Fruit fly (Drosophila melanogaster) whole organism, adult: ENCODE data around the gene ND-B14.5A.

Experiments used
- CG11617 ChIP-seq: fragments of 200-800 bp; sonication (Bioruptor generic); optimal IDR thresholded peaks from 2 replicates; lab custom pipeline; 2017; ENCODE audit warnings: mild to moderate bottlenecking, missing biosample characterization, missing genetic modification reagents, missing genetic modification characterization
- CG12768 ChIP-seq: fragments of 200-800 bp; sonication (Bioruptor generic); optimal IDR thresholded peaks from 2 replicates; lab custom pipeline; 2017; ENCODE audit warnings: missing biosample characterization, missing genetic modification characterization, mild to moderate bottlenecking, moderate library complexity, missing genetic modification reagents
- CG14711 ChIP-seq: fragments of 200-800 bp; sonication (Bioruptor generic); optimal IDR thresholded peaks from 2 replicates; lab custom pipeline; 2018; ENCODE audit warnings: missing biosample characterization, mild to moderate bottlenecking, missing genetic modification characterization, moderate library complexity
- CG1620 ChIP-seq: fragments of 200-800 bp; sonication (Bioruptor generic); optimal IDR thresholded peaks from 2 replicates; lab custom pipeline; 2016; ENCODE audit warnings: missing biosample characterization, missing genetic modification characterization
- CG33017 ChIP-seq: fragments of 200-800 bp; sonication (Bioruptor generic); optimal IDR thresholded peaks from 2 replicates; lab custom pipeline; 2018; ENCODE audit warnings: missing biosample characterization, mild to moderate bottlenecking, missing genetic modification characterization, moderate library complexity
- CG5204 ChIP-seq: fragments of 200-800 bp; sonication (Bioruptor generic); optimal IDR thresholded peaks from 2 replicates; lab custom pipeline; 2016; ENCODE audit warnings: missing biosample characterization, missing genetic modification characterization
- CG7045 ChIP-seq: fragments of 200-800 bp; sonication (Bioruptor generic); optimal IDR thresholded peaks from 2 replicates; lab custom pipeline; 2017; ENCODE audit warnings: missing biosample characterization, mild to moderate bottlenecking, missing genetic modification characterization
- CG7101 ChIP-seq: fragments of 200-800 bp; sonication (Bioruptor generic); optimal IDR thresholded peaks from 2 replicates; lab custom pipeline; 2018; ENCODE audit warnings: missing biosample characterization, mild to moderate bottlenecking, missing genetic modification characterization, moderate library complexity
- Clk ChIP-seq: fragments of 200-800 bp; sonication (Bioruptor generic); optimal IDR thresholded peaks from 2 replicates; lab custom pipeline; 2017; ENCODE audit warnings: missing biosample characterization, missing genetic modification characterization
- Crg-1 ChIP-seq: fragments of 200-800 bp; sonication (Bioruptor generic); optimal IDR thresholded peaks from 2 replicates; lab custom pipeline; 2016; ENCODE audit warnings: missing biosample characterization, missing genetic modification characterization
- Hr96 ChIP-seq: fragments of 200-800 bp; sonication (Bioruptor generic); optimal IDR thresholded peaks from 2 replicates; lab custom pipeline; 2016; ENCODE audit warnings: missing biosample characterization, missing genetic modification characterization
- Mnt ChIP-seq: fragments of 200-800 bp; sonication (Bioruptor generic); optimal IDR thresholded peaks from 2 replicates; lab custom pipeline; 2016; ENCODE audit warnings: missing biosample characterization, mild to moderate bottlenecking, missing genetic modification characterization
- bab1 ChIP-seq: fragments of 200-800 bp; sonication (Bioruptor generic); optimal IDR thresholded peaks from 3 replicates; lab custom pipeline; 2019; ENCODE audit warnings: missing biosample characterization, mild to moderate bottlenecking, missing genetic modification characterization, moderate library complexity
- cic ChIP-seq: fragments of 200-800 bp; sonication (Bioruptor generic); optimal IDR thresholded peaks from 2 replicates; lab custom pipeline; 2017; ENCODE audit warnings: missing biosample characterization, mild to moderate bottlenecking, missing genetic modification characterization, moderate library complexity
- cnc ChIP-seq, 2 experiments: fragments of >200 bp; optimal IDR thresholded peaks; 2 replicates each; lab custom pipeline; 2017
- kay ChIP-seq: fragments of 200-800 bp; sonication (Bioruptor generic); peaks from one replicate; lab custom pipeline; 2016; ENCODE audit warnings: missing biosample characterization, missing genetic modification characterization, borderline replicate concordance
- ovo ChIP-seq: fragments of 200-800 bp; sonication (Bioruptor generic); optimal IDR thresholded peaks from 2 replicates; lab custom pipeline; 2016; ENCODE audit warnings: missing biosample characterization, missing genetic modification characterization
- pad ChIP-seq: fragments of 200-800 bp; sonication (Bioruptor generic); optimal IDR thresholded peaks from 3 replicates; lab custom pipeline; 2017; ENCODE audit warnings: missing biosample characterization, missing genetic modification characterization, mild to moderate bottlenecking, moderate library complexity, missing genetic modification reagents
- tj ChIP-seq: fragments of 200-800 bp; sonication (Bioruptor generic); optimal IDR thresholded peaks from 3 replicates; lab custom pipeline; 2017; ENCODE audit warnings: missing biosample characterization, mild to moderate bottlenecking, missing genetic modification characterization, moderate library complexity
- toe ChIP-seq: fragments of 200-800 bp; sonication (Bioruptor generic); optimal IDR thresholded peaks from 2 replicates; lab custom pipeline; 2016; ENCODE audit warnings: missing biosample characterization, missing genetic modification characterization

The ND-B14.5A gene

DNA sequence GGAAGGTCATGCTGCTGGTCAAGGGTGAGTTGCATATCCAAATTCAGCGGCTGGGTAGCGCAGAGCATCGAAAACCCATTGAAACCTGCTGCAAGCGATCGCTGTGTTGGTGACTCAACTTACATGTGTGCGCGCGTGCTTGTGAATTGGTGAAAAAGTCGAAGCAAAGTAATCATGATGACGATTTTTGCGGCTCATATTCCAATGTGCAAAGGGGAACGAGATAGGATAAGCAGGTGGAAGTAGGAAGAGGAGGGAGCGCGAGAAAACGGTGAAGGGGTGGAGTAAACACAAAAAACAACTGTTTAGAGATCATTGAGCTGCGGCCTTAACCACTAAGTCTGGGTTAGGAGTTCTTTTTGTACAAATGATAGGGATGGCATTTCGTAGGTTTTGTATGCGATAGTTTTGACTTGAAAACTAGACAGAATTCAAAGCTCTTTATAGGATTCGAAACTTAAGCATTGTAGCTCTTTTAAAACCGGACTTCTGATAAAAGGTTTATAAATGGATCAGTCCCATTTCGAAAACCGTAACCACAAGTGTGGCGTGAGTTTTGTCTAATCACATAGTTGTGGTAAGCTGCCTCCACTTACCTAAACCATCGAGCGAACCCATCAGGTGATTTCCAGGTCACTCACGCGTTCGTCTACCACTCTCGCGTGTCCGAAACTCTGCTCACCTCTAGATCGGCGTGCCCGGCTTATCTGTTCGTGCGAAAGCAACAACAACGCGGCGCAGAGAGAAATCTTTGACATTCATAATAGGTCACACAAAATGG is 26.4 kb upstream of the ND-B14.5A start:
- TF ChIP-seq CG33017, result no peak
- peak; percentile 94 for TF ChIP-seq pad
- peak; percentile 5 for TF ChIP-seq CG12768 (GFP tag; lab: Kevin White, UChicago)
- TF ChIP-seq CG11617 (GFP tag; lab: Kevin White, UChicago), result peak; percentile 78
- TF ChIP-seq toe (GFP tag; lab: Kevin White, UChicago), result peak; percentile 39
- TF ChIP-seq Clk (GFP tag; lab: Kevin White, UChicago), result no peak
- peak; percentile 80 for TF ChIP-seq kay (GFP tag; lab: Kevin White, UChicago)
- peak; percentile 61 for TF ChIP-seq CG5204
- TF ChIP-seq CG7045 (GFP tag; lab: Kevin White, UChicago), result peak; percentile 1
- no peak for TF ChIP-seq CG14711
- no peak for TF ChIP-seq Hr96 (GFP tag; lab: Kevin White, UChicago)
- peak; percentile 59 for TF ChIP-seq Mnt
- TF ChIP-seq cnc (optimal IDR thresholded peaks at IDR 0.05; lab: Kevin White, UChicago), result no peak
- TF ChIP-seq CG7101 (tag; lab: Kevin White, UChicago), result peak; percentile 69
- peak; percentile 68 for TF ChIP-seq Crg-1 (GFP tag; lab: Kevin White, UChicago)
- TF ChIP-seq CG1620 (GFP tag; lab: Kevin White, UChicago), result peak; percentile 77
- TF ChIP-seq ovo (GFP tag; lab: Kevin White, UChicago), result peak; percentile 32
- peak; percentile 79 for TF ChIP-seq bab1 (GFP tag; lab: Kevin White, UChicago)
- no peak for TF ChIP-seq cic (GFP tag; lab: Kevin White, UChicago)
- peak; percentile 38 for TF ChIP-seq tj (GFP tag; lab: Kevin White, UChicago)

dm6 chrX:2146574-2146973 is 25.8 kb upstream of the ND-B14.5A start:
- peak; percentile 45 for TF ChIP-seq cic (GFP tag; lab: Kevin White, UChicago)
- TF ChIP-seq CG33017, result no peak

DNA sequence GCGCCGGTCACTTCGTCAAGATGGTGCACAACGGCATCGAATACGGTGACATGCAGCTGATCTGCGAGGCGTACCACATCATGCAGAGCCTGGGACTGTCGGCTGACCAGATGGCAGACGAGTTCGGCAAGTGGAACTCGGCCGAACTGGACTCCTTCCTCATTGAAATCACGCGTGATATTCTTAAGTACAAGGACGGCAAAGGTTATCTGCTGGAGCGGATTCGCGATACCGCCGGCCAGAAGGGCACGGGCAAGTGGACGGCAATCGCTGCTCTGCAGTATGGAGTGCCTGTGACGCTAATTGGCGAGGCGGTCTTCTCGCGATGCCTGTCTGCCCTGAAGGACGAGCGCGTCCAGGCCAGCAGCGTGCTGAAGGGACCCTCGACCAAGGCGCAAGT is 24.9 kb upstream of the ND-B14.5A start:
- TF ChIP-seq pad (no peak), tj (GFP tag; lab: Kevin White, UChicago) (no peak)

DNA sequence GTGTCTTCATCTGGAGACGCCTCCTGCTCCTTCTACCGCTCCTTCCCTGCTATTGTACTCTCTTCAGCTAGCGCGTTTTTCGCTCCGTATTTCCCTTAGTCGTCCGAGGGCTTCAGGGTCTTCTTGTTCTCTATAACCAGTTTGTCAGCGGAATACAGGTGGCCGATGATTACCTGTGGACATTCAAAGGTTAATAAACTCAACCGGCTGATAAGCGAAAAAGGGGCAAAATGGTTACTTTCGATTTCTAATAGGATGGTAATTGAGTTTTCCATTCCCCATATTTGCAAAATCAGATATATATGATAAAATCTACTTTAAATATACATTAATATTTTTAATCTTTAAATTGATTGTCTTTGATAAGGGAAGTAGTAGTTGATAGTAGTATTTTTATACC is 23.7 kb upstream of the ND-B14.5A start:
- TF ChIP-seq cnc (optimal IDR thresholded peaks at IDR 0.05; lab: Kevin White, UChicago) (no peak), bab1 (GFP tag; lab: Kevin White, UChicago) (no peak), tj (GFP tag; lab: Kevin White, UChicago) (no peak)

DNA sequence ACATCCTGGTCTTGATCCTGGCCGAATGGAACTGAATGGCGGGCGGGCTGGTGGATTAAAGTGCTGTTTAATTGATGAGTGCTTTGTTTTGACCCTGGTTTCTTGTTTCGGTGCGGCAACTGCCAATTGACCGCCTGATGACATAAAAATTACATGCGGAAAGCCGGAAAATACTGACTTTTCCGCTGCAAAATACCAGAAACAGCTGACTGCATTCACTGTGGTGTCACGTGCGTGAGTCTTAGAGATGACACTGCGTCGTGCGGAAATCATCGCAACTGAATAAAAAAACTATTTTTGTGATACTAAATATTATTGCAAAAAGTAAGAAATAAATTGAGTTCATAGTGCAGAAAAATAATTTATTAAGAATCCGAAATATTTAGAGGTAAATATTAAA is 22.8 kb upstream of the ND-B14.5A start, which contains the start of gene bcn92:
TSS of gene bcn92 (minus strand) at position 170 of the 400 bp plus-strand sequence.
- peak; percentile 42 for TF ChIP-seq toe (GFP tag; lab: Kevin White, UChicago)
- peak; percentile 55 for TF ChIP-seq CG1620 (GFP tag; lab: Kevin White, UChicago)
- no peak for TF ChIP-seq cic (GFP tag; lab: Kevin White, UChicago)
- peak; percentile 17 for TF ChIP-seq tj (GFP tag; lab: Kevin White, UChicago)
- TF ChIP-seq CG7045 (GFP tag; lab: Kevin White, UChicago), result no peak
- no peak for TF ChIP-seq CG12768 (GFP tag; lab: Kevin White, UChicago)
- no peak for TF ChIP-seq CG5204
- TF ChIP-seq CG14711, result peak; percentile 53
- TF ChIP-seq cnc (optimal IDR thresholded peaks at IDR 0.05; lab: Kevin White, UChicago), result no peak
- TF ChIP-seq Hr96 (GFP tag; lab: Kevin White, UChicago), result no peak
- peak; percentile 44 for TF ChIP-seq CG7101 (tag; lab: Kevin White, UChicago)
- TF ChIP-seq Mnt, result peak; percentile 92
- peak; percentile 48 for TF ChIP-seq CG11617 (GFP tag; lab: Kevin White, UChicago)
- no peak for TF ChIP-seq Clk (GFP tag; lab: Kevin White, UChicago)
- no peak for TF ChIP-seq kay (GFP tag; lab: Kevin White, UChicago)
- TF ChIP-seq Crg-1 (GFP tag; lab: Kevin White, UChicago), result peak; percentile 30
- TF ChIP-seq bab1 (GFP tag; lab: Kevin White, UChicago), result peak; percentile 57
- TF ChIP-seq ovo (GFP tag; lab: Kevin White, UChicago), result peak; percentile 10
- no peak for TF ChIP-seq pad
- TF ChIP-seq CG33017, result no peak

DNA sequence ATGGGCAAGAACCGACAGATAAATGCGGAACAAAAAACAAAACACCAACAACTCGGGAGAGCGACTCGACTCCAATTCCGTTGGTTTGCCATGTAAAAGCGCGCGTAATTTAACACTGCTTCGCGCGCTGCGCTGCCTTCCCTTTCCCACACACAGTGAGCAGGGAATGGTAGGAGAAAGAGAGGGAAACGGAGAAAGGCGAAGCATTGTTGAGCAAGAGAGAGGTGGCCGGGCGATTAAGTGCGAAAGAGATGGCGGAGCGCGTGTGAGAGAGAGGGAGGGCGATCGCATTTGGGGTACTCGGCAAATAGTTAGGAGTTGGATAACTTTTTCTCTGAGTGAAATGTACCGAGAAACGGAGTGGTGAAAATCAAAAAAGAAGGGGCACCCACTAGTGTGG is 16.5 kb upstream of the ND-B14.5A start:
- peak; percentile 62 for TF ChIP-seq tj (GFP tag; lab: Kevin White, UChicago)
- no peak for TF ChIP-seq CG1620 (GFP tag; lab: Kevin White, UChicago)
- TF ChIP-seq bab1 (GFP tag; lab: Kevin White, UChicago), result no peak
- TF ChIP-seq CG11617 (GFP tag; lab: Kevin White, UChicago), result no peak
- no peak for TF ChIP-seq cnc (optimal IDR thresholded peaks at IDR 0.05; lab: Kevin White, UChicago)
- no peak for TF ChIP-seq ovo (GFP tag; lab: Kevin White, UChicago)
- no peak for TF ChIP-seq cic (GFP tag; lab: Kevin White, UChicago)
- TF ChIP-seq CG7101 (tag; lab: Kevin White, UChicago), result peak; percentile 4
- TF ChIP-seq CG12768 (GFP tag; lab: Kevin White, UChicago), result no peak
- TF ChIP-seq toe (GFP tag; lab: Kevin White, UChicago), result no peak
- TF ChIP-seq CG14711, result no peak
- peak; percentile 14 for TF ChIP-seq Mnt
- no peak for TF ChIP-seq CG7045 (GFP tag; lab: Kevin White, UChicago)
- TF ChIP-seq Crg-1 (GFP tag; lab: Kevin White, UChicago), result no peak
- no peak for TF ChIP-seq CG5204
- no peak for TF ChIP-seq Clk (GFP tag; lab: Kevin White, UChicago)
- TF ChIP-seq Hr96 (GFP tag; lab: Kevin White, UChicago), result no peak
- peak; percentile 91 for TF ChIP-seq pad
- TF ChIP-seq kay (GFP tag; lab: Kevin White, UChicago), result no peak
- no peak for TF ChIP-seq CG33017
